Fruit fly (Drosophila melanogaster) whole organism, embryonic: Measurements from ENCODE around the gene RhoGEF4.
A peak's percentile ranks its signal among the peaks of the same experiment; 100 is the strongest.

Experiments
- Antp ChIP-seq: fragments of 200-800 bp; sonication (Bioruptor generic); optimal IDR thresholded peaks from 3 replicates; lab custom pipeline; 2016; ENCODE audit warnings: missing biosample characterization, missing genetic modification characterization
- Atf-2 ChIP-seq: fragments of 200-800 bp; sonication (Bioruptor generic); optimal IDR thresholded peaks from 2 replicates; lab custom pipeline; 2016; ENCODE audit warnings: missing biosample characterization, missing genetic modification characterization
- CG11247 ChIP-seq: fragments of 200-800 bp; sonication (Bioruptor generic); IDR thresholded peaks from 2 replicates; pipeline ENCODE4 v1.3.6; 2022; ENCODE audit warnings: missing biosample characterization, missing genetic modification characterization
- CG12391 ChIP-seq: fragments of 200-800 bp; sonication (Bioruptor generic); optimal IDR thresholded peaks from 3 replicates; lab custom pipeline; 2018; ENCODE audit warnings: missing biosample characterization, mild to moderate bottlenecking, missing genetic modification characterization, moderate library complexity
- CG12744 ChIP-seq: fragments of 200-800 bp; sonication (Bioruptor generic); optimal IDR thresholded peaks from 2 replicates; lab custom pipeline; 2016; ENCODE audit warnings: missing biosample characterization, missing genetic modification characterization
- CG14667 ChIP-seq: fragments of 200-800 bp; sonication (Bioruptor generic); IDR thresholded peaks from 2 replicates; pipeline ENCODE4 v1.3.6; 2022; ENCODE audit warnings: missing biosample characterization, missing genetic modification characterization
- CG16779 ChIP-seq: fragments of 200-800 bp; sonication (Bioruptor generic); IDR thresholded peaks from 2 replicates; pipeline ENCODE4 v1.3.6; 2022; ENCODE audit warnings: missing biosample characterization, missing genetic modification characterization
- CG16815 ChIP-seq: fragments of 200-800 bp; sonication (Bioruptor generic); optimal IDR thresholded peaks from 3 replicates; lab custom pipeline; 2017; ENCODE audit warnings: missing biosample characterization, mild to moderate bottlenecking, missing genetic modification characterization
- CG16863 ChIP-seq: fragments of 200-800 bp; sonication (Bioruptor generic); optimal IDR thresholded peaks from 3 replicates; lab custom pipeline; 2016; ENCODE audit warnings: missing biosample characterization, missing genetic modification characterization
- CG2116 ChIP-seq: fragments of 200-800 bp; sonication (Bioruptor generic); optimal IDR thresholded peaks from 3 replicates; lab custom pipeline; 2018; ENCODE audit warnings: missing biosample characterization, mild to moderate bottlenecking, missing genetic modification characterization
- CG30403 ChIP-seq: fragments of 200-800 bp; sonication (Bioruptor generic); optimal IDR thresholded peaks from 3 replicates; lab custom pipeline; 2016; ENCODE audit warnings: missing biosample characterization, missing genetic modification characterization
- CG33213 ChIP-seq: fragments of 200-800 bp; sonication (Bioruptor generic); optimal IDR thresholded peaks from 3 replicates; lab custom pipeline; 2016; ENCODE audit warnings: missing biosample characterization, missing genetic modification characterization
- CG6683 ChIP-seq: fragments of 200-800 bp; sonication (Bioruptor generic); optimal IDR thresholded peaks from 2 replicates; lab custom pipeline; 2017; ENCODE audit warnings: missing biosample characterization, mild to moderate bottlenecking, missing genetic modification characterization, missing genetic modification reagents
- CG7745 ChIP-seq: fragments of 200-800 bp; sonication (Bioruptor generic); optimal IDR thresholded peaks from 2 replicates; lab custom pipeline; 2018; ENCODE audit warnings: missing biosample characterization, mild to moderate bottlenecking, missing genetic modification characterization, moderate library complexity
- CG7786 ChIP-seq: fragments of 200-800 bp; sonication (Bioruptor generic); optimal IDR thresholded peaks from 2 replicates; lab custom pipeline; 2016; ENCODE audit warnings: missing biosample characterization, missing genetic modification characterization
- CG8089 ChIP-seq: fragments of 200-800 bp; sonication (Bioruptor generic); optimal IDR thresholded peaks from 3 replicates; lab custom pipeline; 2016; ENCODE audit warnings: missing biosample characterization, missing genetic modification characterization
- CG8478 ChIP-seq: fragments of >200 bp; optimal IDR thresholded peaks from 2 replicates; lab custom pipeline; 2018
- CG8944 ChIP-seq: fragments of 200-800 bp; sonication (Bioruptor generic); optimal IDR thresholded peaks from 3 replicates; lab custom pipeline; 2016; ENCODE audit warnings: missing biosample characterization, missing genetic modification characterization
- CG9437 ChIP-seq: fragments of 200-800 bp; sonication (Bioruptor generic); optimal IDR thresholded peaks from 2 replicates; lab custom pipeline; 2018; ENCODE audit warnings: missing biosample characterization, mild to moderate bottlenecking, missing genetic modification characterization
- Dek ChIP-seq: fragments of 200-800 bp; sonication (Bioruptor generic); optimal IDR thresholded peaks from 3 replicates; lab custom pipeline; 2019; ENCODE audit warnings: missing biosample characterization, mild to moderate bottlenecking, missing genetic modification characterization, moderate library complexity
- Dip3 ChIP-seq: fragments of 200-800 bp; sonication (Bioruptor generic); optimal IDR thresholded peaks from 3 replicates; lab custom pipeline; 2016; ENCODE audit warnings: missing biosample characterization, missing genetic modification characterization
- HmgD ChIP-seq: fragments of 200-800 bp; sonication (Bioruptor generic); optimal IDR thresholded peaks from 3 replicates; lab custom pipeline; 2016; ENCODE audit warnings: missing biosample characterization, missing genetic modification characterization
- Kr ChIP-seq: fragments of 200-800 bp; sonication (Bioruptor generic); optimal IDR thresholded peaks from 2 replicates; lab custom pipeline; 2017; ENCODE audit warnings: missing biosample characterization, mild to moderate bottlenecking, missing genetic modification characterization
- Lhr ChIP-seq: fragments of 200-800 bp; sonication (Bioruptor generic); optimal IDR thresholded peaks from 3 replicates; lab custom pipeline; 2017; ENCODE audit warnings: mild to moderate bottlenecking, missing biosample characterization, missing genetic modification reagents, missing genetic modification characterization
- MESR4 ChIP-seq: fragments of 200-800 bp; sonication (Bioruptor generic); optimal IDR thresholded peaks from 2 replicates; lab custom pipeline; 2018; ENCODE audit warnings: missing biosample characterization, mild to moderate bottlenecking, missing genetic modification characterization, moderate library complexity
- MTF-1 ChIP-seq: fragments of 200-800 bp; sonication (Bioruptor generic); optimal IDR thresholded peaks from 2 replicates; lab custom pipeline; 2018; ENCODE audit warnings: missing biosample characterization, mild to moderate bottlenecking, missing genetic modification characterization, borderline replicate concordance
- Myb ChIP-seq: fragments of 200-800 bp; sonication (Bioruptor generic); optimal IDR thresholded peaks from 2 replicates; lab custom pipeline; 2016; ENCODE audit warnings: missing biosample characterization, missing genetic modification characterization
- PHDP ChIP-seq: fragments of 200-800 bp; sonication (Bioruptor generic); optimal IDR thresholded peaks from 3 replicates; lab custom pipeline; 2018; ENCODE audit warnings: missing biosample characterization, mild to moderate bottlenecking, missing genetic modification characterization, moderate library complexity
- Sox102F ChIP-seq: fragments of 200-800 bp; sonication (Bioruptor generic); optimal IDR thresholded peaks from 2 replicates; lab custom pipeline; 2018; ENCODE audit warnings: missing biosample characterization, mild to moderate bottlenecking, missing genetic modification characterization, moderate library complexity
- Trl ChIP-seq, 3 experiments: fragments of >200 bp in 2 of 3; fragments of 200-800 bp in 1 of 3; sonication (Bioruptor generic) in 1 of 3; optimal IDR thresholded peaks; 2 replicates in 1 of 3; 3 replicates in 2 of 3; lab custom pipeline; 2016 to 2017; ENCODE audit warnings: missing biosample characterization in 1 of 3, missing genetic modification characterization in 1 of 3
- ap ChIP-seq: fragments of 200-800 bp; sonication (Bioruptor generic); IDR thresholded peaks from 2 replicates; pipeline ENCODE4 v1.3.6; 2022; ENCODE audit warnings: missing biosample characterization, missing genetic modification characterization
- bcd ChIP-seq: fragments of 200-800 bp; sonication (Bioruptor generic); optimal IDR thresholded peaks from 2 replicates; lab custom pipeline; 2017; ENCODE audit warnings: missing biosample characterization, mild to moderate bottlenecking, missing genetic modification characterization
- btn ChIP-seq: fragments of 200-800 bp; sonication (Bioruptor generic); optimal IDR thresholded peaks from 2 replicates; lab custom pipeline; 2016; ENCODE audit warnings: missing biosample characterization, missing genetic modification characterization
- cad ChIP-seq: fragments of >200 bp; optimal IDR thresholded peaks from 2 replicates; lab custom pipeline; 2017; ENCODE audit warnings: missing biosample characterization, missing genetic modification characterization
- chn ChIP-seq: fragments of 200-800 bp; sonication (Bioruptor generic); optimal IDR thresholded peaks from 2 replicates; lab custom pipeline; 2016; ENCODE audit warnings: missing biosample characterization, missing genetic modification characterization
- crol ChIP-seq: fragments of 200-800 bp; sonication (Bioruptor generic); IDR thresholded peaks from 2 replicates; pipeline ENCODE4 v1.3.6; 2022; ENCODE audit warnings: missing biosample characterization, missing genetic modification characterization
- cwo ChIP-seq: fragments of 200-800 bp; sonication (Bioruptor generic); optimal IDR thresholded peaks from 3 replicates; lab custom pipeline; 2017; ENCODE audit warnings: missing biosample characterization, missing genetic modification characterization, mild to moderate bottlenecking, moderate library complexity, missing genetic modification reagents
- fd3F ChIP-seq: fragments of 200-800 bp; sonication (Bioruptor generic); optimal IDR thresholded peaks from 2 replicates; lab custom pipeline; 2018; ENCODE audit warnings: missing biosample characterization, mild to moderate bottlenecking, missing genetic modification characterization, moderate library complexity
- knrl ChIP-seq: fragments of 200-800 bp; sonication (Bioruptor generic); IDR thresholded peaks from 3 replicates; pipeline ENCODE4 v1.3.6; 2022; ENCODE audit warnings: missing biosample characterization, missing genetic modification characterization; ENCODE audit not compliant: partially characterized antibody
- lab ChIP-seq: fragments of 200-800 bp; sonication (Bioruptor generic); optimal IDR thresholded peaks from 3 replicates; lab custom pipeline; 2017; ENCODE audit warnings: missing biosample characterization, missing genetic modification characterization, mild to moderate bottlenecking, moderate library complexity, missing genetic modification reagents
- nau ChIP-seq: fragments of 200-800 bp; sonication (Bioruptor generic); optimal IDR thresholded peaks from 3 replicates; lab custom pipeline; 2017; ENCODE audit warnings: missing biosample characterization, mild to moderate bottlenecking, missing genetic modification characterization, missing genetic modification reagents
- nerfin-1 ChIP-seq: fragments of 200-800 bp; sonication (Bioruptor generic); optimal IDR thresholded peaks from 3 replicates; lab custom pipeline; 2019; ENCODE audit warnings: missing biosample characterization, mild to moderate bottlenecking, missing genetic modification characterization, moderate library complexity
- nerfin-2 ChIP-seq: fragments of 200-800 bp; sonication (Bioruptor generic); IDR thresholded peaks from 2 replicates; pipeline ENCODE4 v1.3.6; 2022; ENCODE audit warnings: missing biosample characterization, missing genetic modification characterization; ENCODE audit not compliant: partially characterized antibody
- pfk ChIP-seq: fragments of 200-800 bp; sonication (Bioruptor generic); optimal IDR thresholded peaks from 2 replicates; lab custom pipeline; 2018; ENCODE audit warnings: missing biosample characterization, mild to moderate bottlenecking, missing genetic modification characterization, moderate library complexity
- phol ChIP-seq: fragments of 200-800 bp; sonication (Bioruptor generic); optimal IDR thresholded peaks from 3 replicates; lab custom pipeline; 2018; ENCODE audit warnings: missing biosample characterization, mild to moderate bottlenecking, missing genetic modification characterization, moderate library complexity
- row ChIP-seq: fragments of 200-800 bp; sonication (Bioruptor generic); IDR thresholded peaks from 3 replicates; pipeline ENCODE4 v1.3.6; 2022; ENCODE audit warnings: missing biosample characterization, missing genetic modification characterization
- scrt ChIP-seq: fragments of 200-800 bp; sonication (Bioruptor generic); optimal IDR thresholded peaks from 2 replicates; lab custom pipeline; 2018; ENCODE audit warnings: missing biosample characterization, mild to moderate bottlenecking, missing genetic modification characterization, moderate library complexity
- shn ChIP-seq: fragments of 200-800 bp; sonication (Bioruptor generic); optimal IDR thresholded peaks from 3 replicates; lab custom pipeline; 2016; ENCODE audit warnings: missing biosample characterization, missing genetic modification characterization
- sisA ChIP-seq: fragments of 200-800 bp; sonication (Bioruptor generic); IDR thresholded peaks from 2 replicates; pipeline ENCODE4 v1.3.6; 2022; ENCODE audit warnings: missing biosample characterization, missing genetic modification characterization
- tgo ChIP-seq: fragments of 200-800 bp; sonication (Bioruptor generic); IDR thresholded peaks from 3 replicates; pipeline ENCODE4 v1.3.6; 2022; ENCODE audit warnings: missing biosample characterization, missing genetic modification characterization
- zfh2 ChIP-seq: fragments of 200-800 bp; sonication (Bioruptor generic); optimal IDR thresholded peaks from 2 replicates; lab custom pipeline; 2016; ENCODE audit warnings: missing biosample characterization, missing genetic modification characterization

RhoGEF4 gene

dm6 chr3L:7323348-7323747 lies at the start of gene RhoGEF4, which contains the start of gene Rint1 (continued):
- TF ChIP-seq Dip3 (GFP tag; lab: Kevin White, UChicago) (peak; percentile 43), phol (peak; percentile 81), Sox102F (GFP tag; lab: Kevin White, UChicago) (peak; percentile 72), CG16863 (no peak), MTF-1 (GFP tag; lab: Kevin White, UChicago) (no peak), Kr (GFP tag; lab: Kevin White, UChicago) (no peak), nau (no peak), CG12744 (no peak), Atf-2 (GFP tag; lab: Kevin White, UChicago) (no peak), nerfin-2 (GFP tag; lab: Robert Waterston, UW) (no peak), scrt (GFP tag; lab: Kevin White, UChicago) (peak; percentile 61), PHDP (tag; lab: Kevin White, UChicago) (peak; percentile 64), CG12391 (tag; lab: Kevin White, UChicago) (peak; percentile 86), CG14667 (GFP tag; lab: Robert Waterston, UW) (peak; percentile 56), Myb (GFP tag; lab: Kevin White, UChicago) (peak; percentile 79), CG8478 (lab: Kevin White, UChicago) (no peak), Lhr (peak; percentile 68), Dek (tag; lab: Kevin White, UChicago) (peak; percentile 75), CG9437 (GFP tag; lab: Kevin White, UChicago) (peak; percentile 27), zfh2 (GFP tag; lab: Kevin White, UChicago) (peak; percentile 53), CG16815 (GFP tag; lab: Kevin White, UChicago) (peak; percentile 64), Antp (GFP tag; lab: Kevin White, UChicago) (no peak), MESR4 (GFP tag; lab: Kevin White, UChicago) (peak; percentile 28), bcd (GFP tag; lab: Kevin White, UChicago) (peak; percentile 54), tgo (GFP tag; lab: Robert Waterston, UW) (peak; percentile 77), ap (GFP tag; lab: Robert Waterston, UW) (peak; percentile 34; the same call in 1 of the 2 replicates), CG7745 (tag; lab: Kevin White, UChicago) (no peak), CG16779 (no peak), CG33213 (GFP tag; lab: Kevin White, UChicago) (no peak), knrl (GFP tag; lab: Robert Waterston, UW) (peak; percentile 38; the same call in 1 of the 3 replicates), Trl (optimal IDR thresholded peaks at IDR 0.05; lab: Kevin White, UChicago) (no peak), Trl (GFP tag; optimal IDR thresholded peaks at IDR 0.05; lab: Kevin White, UChicago) (peak; percentile 21), cwo (GFP tag; lab: Kevin White, UChicago) (no peak), lab (GFP tag; lab: Kevin White, UChicago) (peak; percentile 28), CG30403 (GFP tag; lab: Kevin White, UChicago) (peak; percentile 86), btn (GFP tag; lab: Kevin White, UChicago) (no peak), CG2116 (GFP tag; lab: Kevin White, UChicago) (peak; percentile 69), CG6683 (GFP tag; lab: Kevin White, UChicago) (peak; percentile 0), pfk (GFP tag; lab: Kevin White, UChicago) (no peak), HmgD (no peak), sisA (GFP tag; lab: Robert Waterston, UW) (peak; percentile 87), CG8089 (GFP tag; lab: Kevin White, UChicago) (no peak), CG11247 (GFP tag; lab: Robert Waterston, UW) (peak; percentile 75), cad (GFP tag; lab: Kevin White, UChicago) (no peak), nerfin-1 (tag; lab: Kevin White, UChicago) (peak; percentile 28), row (peak; percentile 97), shn (GFP tag; lab: Kevin White, UChicago) (peak; percentile 22), CG7786 (peak; percentile 38), fd3F (GFP tag; lab: Kevin White, UChicago) (peak; percentile 43), crol (GFP tag; lab: Robert Waterston, UW) (no peak), CG8944 (peak; percentile 39), chn (GFP tag; lab: Kevin White, UChicago) (peak; percentile 48)
